Fruit fly (Drosophila melanogaster) ovary, adult (tissue): Measurements from ENCODE around the gene CG11279.
A peak's percentile ranks its signal among the peaks of the same experiment; 100 is the strongest.

Experiments
- CG17801 ChIP-seq: fragments of 200-800 bp; optimal IDR thresholded peaks from 2 replicates; lab custom pipeline; 2019; ENCODE audit warnings: missing biosample characterization, mild to moderate bottlenecking, missing genetic modification characterization, moderate library complexity; ENCODE audit not compliant: partially characterized antibody

The CG11279 gene

DNA sequence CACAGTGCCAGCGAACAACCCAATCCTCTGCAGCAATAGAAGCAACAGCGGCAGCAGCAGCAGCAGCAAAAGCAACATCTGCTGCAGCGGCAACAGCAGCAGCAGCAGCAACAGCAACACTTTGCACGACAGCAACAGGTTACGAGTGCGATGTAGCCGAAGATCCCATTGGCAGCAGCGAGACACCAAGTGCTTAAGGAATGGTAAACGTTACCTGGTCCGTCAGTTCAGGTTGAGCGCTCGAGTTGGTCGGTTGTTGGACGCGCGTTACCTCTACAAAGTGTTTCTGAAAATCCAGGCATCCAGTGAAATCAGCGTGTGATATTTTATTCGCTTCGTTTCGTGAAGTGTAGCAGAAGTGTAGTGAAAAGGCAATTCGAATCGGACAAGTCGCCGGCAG, 18.0 kb upstream of the CG11279 start, which contains the start of gene CG17672:
TSS of gene CG17672 (plus strand) at position 223 of the 400 bp plus-strand sequence.
- TF ChIP-seq CG17801 = no peak

DNA sequence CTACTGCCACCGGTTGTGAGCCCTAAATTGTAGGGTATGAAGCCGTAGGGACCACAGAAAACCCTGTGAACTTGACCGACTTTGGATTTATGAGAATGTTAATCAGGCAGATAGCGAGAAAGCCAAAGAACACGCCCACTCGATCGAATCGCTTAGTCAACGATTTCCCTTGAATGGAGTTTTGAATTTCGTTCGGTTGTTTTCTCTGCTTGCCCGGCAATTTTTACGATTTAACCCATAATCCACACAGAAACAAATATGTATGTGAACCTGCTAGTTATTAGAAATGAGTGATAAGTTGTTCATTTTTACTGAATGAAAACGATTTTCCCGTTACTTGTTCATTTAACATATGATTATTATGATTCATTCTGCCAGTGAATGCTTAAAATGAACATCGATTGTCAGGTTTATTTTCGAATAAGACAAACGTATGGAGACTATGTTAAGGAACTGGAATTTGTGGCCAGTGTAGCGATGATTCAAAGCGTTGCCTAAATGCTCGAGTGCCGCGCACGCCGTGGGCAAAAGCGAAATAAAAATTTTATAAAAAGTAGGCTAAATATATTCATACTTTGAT, 16.6 kb upstream of the CG11279 start:
- TF ChIP-seq CG17801 = peak; percentile 25

- no peak for TF ChIP-seq CG17801
These were observed 15.5 kb upstream of the CG11279 start for dm6 chr3L:13031326-13031725.

DNA sequence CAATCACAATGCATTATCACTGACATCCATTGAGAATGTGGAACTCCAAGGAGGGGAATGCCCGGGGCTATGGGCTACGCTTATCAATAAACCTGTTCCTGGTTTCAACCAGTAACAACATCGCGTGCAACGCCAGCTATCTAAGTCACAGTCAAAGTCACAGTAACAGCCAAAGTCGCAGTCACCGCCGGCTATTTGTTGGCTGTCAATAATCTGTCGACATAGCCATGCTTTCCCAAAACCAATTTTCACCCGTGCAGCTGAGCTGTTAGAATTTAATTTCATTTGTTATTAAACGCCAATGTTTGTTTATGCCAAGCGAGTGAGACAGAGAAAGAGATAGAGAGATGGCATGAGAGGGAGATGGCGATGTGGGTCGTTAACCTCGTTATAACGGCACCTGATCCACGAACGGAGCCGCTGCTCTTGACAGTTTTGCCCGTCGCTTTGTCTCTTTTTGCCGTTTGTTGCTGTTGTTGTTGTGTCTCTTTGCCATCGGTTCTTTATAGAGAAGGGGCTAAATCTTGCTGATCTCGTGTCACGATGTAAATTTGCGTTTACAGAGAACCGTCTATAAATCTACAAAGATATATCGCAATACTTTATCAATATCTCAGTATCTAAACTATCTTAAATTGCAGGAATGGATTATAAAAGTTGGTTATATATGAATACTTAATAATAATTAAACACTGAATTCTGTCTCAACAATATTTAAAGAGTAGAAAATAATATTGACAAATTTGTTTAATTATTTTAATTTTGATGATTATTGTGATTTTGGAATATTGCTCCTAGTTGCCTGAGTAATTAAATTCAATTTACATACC, 14.5 kb upstream of the CG11279 start:
- no peak for TF ChIP-seq CG17801

DNA sequence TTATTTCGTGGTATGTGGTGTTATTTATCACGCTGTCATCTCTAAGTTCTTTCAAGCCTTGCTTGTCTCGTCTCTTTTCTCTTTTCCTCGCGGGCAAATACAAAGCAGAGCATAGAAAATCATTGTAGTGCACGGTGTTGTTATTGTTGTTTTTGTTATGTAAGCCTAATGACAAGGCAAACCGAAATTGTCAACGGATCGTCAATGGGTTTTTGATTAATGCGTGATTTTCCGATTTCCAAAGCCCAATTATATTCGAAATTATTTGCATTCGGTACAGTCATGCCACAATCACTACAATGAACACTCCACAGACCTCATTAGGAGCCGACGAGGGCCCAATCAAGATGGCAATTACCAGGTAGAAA, 13.9 kb upstream of the CG11279 start:
- no peak for TF ChIP-seq CG17801

DNA sequence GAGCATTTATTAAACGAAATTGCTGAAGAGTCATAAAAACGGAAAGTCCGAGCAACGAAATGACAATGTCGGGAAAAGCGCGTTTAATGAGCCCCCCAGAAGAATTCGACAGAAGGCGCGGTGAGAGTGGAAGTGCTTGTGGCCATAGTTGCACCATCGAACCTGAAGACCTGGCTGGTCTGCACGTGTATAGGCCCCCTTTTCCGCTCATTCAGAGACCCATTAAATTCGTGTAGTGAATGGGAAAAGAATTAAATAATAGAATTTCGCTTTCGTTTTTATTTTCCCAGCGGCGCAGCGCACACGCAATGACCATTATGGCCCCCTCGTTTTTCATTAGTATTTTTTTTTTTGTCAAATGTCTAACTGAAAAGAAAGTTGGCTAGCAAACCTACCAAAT, 13.4 kb upstream of the CG11279 start:
- no peak for TF ChIP-seq CG17801

dm6 chr3L:13036706-13037457, 9.9 kb upstream of the CG11279 start, which contains the start of gene Srrm1:
Srrm1 (plus strand) TSS chr3L:13036821.
- TF ChIP-seq CG17801 = no peak

dm6 chr3L:13040849-13041248, 5.9 kb upstream of the CG11279 start:
- TF ChIP-seq CG17801 = no peak

- TF ChIP-seq CG17801 = peak; percentile 86
These were observed 5.3 kb upstream of the CG11279 start, which contains the start of gene RpS4 for dm6 chr3L:13041292-13042067. RpS4 (plus strand) TSS chr3L:13041756.

DNA sequence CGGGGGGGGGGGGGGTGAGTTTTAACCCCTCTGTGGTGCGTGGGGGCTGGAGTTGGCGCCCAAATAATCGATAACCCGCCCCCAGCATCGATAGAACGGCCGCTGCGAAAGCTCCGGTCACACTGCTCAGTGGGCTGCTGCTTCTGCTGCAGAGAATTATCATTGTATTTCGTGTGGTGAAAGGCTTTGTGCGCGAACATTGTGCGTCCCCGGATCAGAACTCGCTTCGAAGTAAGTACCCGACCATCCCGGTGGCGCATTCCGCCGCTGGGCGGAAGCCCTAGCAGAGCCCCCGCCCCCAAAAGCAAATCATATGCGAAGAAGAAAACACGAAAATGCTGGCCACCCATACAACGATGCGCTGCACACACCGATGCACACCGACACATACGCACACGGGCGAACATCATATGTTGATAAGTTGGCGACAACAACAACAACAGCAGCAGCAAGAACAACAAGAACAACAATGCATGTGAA, 2.4 kb upstream of the CG11279 start, which contains the start of gene Syx13:
TSS of gene Syx13 (plus strand) at position 100 of the 480 bp plus-strand sequence.
- TF ChIP-seq CG17801 = no peak

dm6 chr3L:13049671-13050070, 2.9 kb downstream of the CG11279 start:
- no peak for TF ChIP-seq CG17801

- no peak for TF ChIP-seq CG17801
These were observed 4.0 kb downstream of the CG11279 start for dm6 chr3L:13050675-13051202.

- no peak for TF ChIP-seq CG17801
These were observed 11.7 kb downstream of the CG11279 start for dm6 chr3L:13058429-13058828.

DNA sequence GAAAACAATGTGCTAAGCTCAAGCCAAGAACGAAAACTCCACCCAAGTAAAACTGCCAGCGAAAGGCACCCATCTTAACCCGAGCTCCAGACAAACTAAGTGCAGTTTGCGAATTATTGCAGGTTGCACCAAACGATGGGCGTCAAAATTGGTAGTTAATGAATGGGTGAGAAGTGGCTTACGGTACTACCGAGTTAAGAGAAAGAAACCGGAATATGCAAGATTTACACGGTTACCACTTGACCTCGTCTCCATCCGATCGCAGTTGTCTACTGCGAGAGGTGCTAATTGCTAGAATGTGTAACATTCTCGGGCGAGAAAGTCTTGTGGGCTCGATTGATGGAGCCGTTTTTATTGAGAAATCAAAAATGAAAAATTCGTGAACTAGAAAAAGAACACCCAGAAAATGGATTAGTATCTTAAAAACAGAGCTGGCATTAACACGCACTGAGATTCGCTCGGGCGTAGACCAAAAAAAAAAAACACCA, 14.6 kb downstream of the CG11279 start, which contains the start of the genes CG14115 and CG34428:
TSS of gene CG14115 (minus strand) at position 101 of the 488 bp plus-strand sequence.
TSS of gene CG34428 (plus strand) at position 438 of the 488 bp plus-strand sequence.
- TF ChIP-seq CG17801 = no peak

- TF ChIP-seq CG17801 = no peak
These were observed 16.0 kb downstream of the CG11279 start, which contains the start of gene CG34429 for dm6 chr3L:13062746-13063145. CG34429 (plus strand) TSS chr3L:13063046.
